Fruit fly (Drosophila melanogaster) whole organism, wandering third instar larva: Measurements from ENCODE around the gene Kua.

ENCODE experiments used
- Dif ChIP-seq: fragments of 200-275, 200-300 bp; sonication (Bioruptor generic); optimal IDR thresholded peaks from 2 replicates; lab custom pipeline; 2018; ENCODE audit warnings: missing biosample characterization, missing genetic modification characterization; ENCODE audit not compliant: partially characterized antibody
- Mio ChIP-seq: sonication (Bioruptor generic); optimal IDR thresholded peaks from 2 replicates; lab custom pipeline; 2016; ENCODE audit warnings: missing biosample characterization, missing genetic modification characterization
- Rel ChIP-seq, 2 experiments: fragments of 200-800 bp; sonication (Bioruptor generic) in 1 of 2; optimal IDR thresholded peaks; 2 replicates in 1 of 2; 3 replicates in 1 of 2; lab custom pipeline; 2016 to 2019; ENCODE audit warnings: mild to moderate bottlenecking in 2 of 2, missing biosample characterization in 2 of 2, missing genetic modification characterization in 2 of 2, moderate library complexity in 1 of 2

- no peak for TF ChIP-seq Rel (GFP tag; optimal IDR thresholded peaks at IDR 0.05; lab: Kevin White, UChicago)
- TF ChIP-seq Rel (tag; optimal IDR thresholded peaks at IDR 0.05; lab: Kevin White, UChicago), result no peak
- TF ChIP-seq Dif (GFP tag; lab: Kevin White, UChicago), result no peak
- no peak for TF ChIP-seq Mio
Measured at dm6 chr2L:20080772-20081171, 16.6 kb upstream of the Kua start.
